Fruit fly (Drosophila melanogaster) whole organism, adult: ENCODE data around the gene CG13784.

Source experiments
- CG11617 ChIP-seq: fragments of 200-800 bp; sonication (Bioruptor generic); optimal IDR thresholded peaks from 2 replicates; lab custom pipeline; 2017; ENCODE audit warnings: mild to moderate bottlenecking, missing biosample characterization, missing genetic modification reagents, missing genetic modification characterization
- CG12768 ChIP-seq: fragments of 200-800 bp; sonication (Bioruptor generic); optimal IDR thresholded peaks from 2 replicates; lab custom pipeline; 2017; ENCODE audit warnings: missing biosample characterization, missing genetic modification characterization, mild to moderate bottlenecking, moderate library complexity, missing genetic modification reagents
- CG14711 ChIP-seq: fragments of 200-800 bp; sonication (Bioruptor generic); optimal IDR thresholded peaks from 2 replicates; lab custom pipeline; 2018; ENCODE audit warnings: missing biosample characterization, mild to moderate bottlenecking, missing genetic modification characterization, moderate library complexity
- CG1620 ChIP-seq: fragments of 200-800 bp; sonication (Bioruptor generic); optimal IDR thresholded peaks from 2 replicates; lab custom pipeline; 2016; ENCODE audit warnings: missing biosample characterization, missing genetic modification characterization
- CG33017 ChIP-seq: fragments of 200-800 bp; sonication (Bioruptor generic); optimal IDR thresholded peaks from 2 replicates; lab custom pipeline; 2018; ENCODE audit warnings: missing biosample characterization, mild to moderate bottlenecking, missing genetic modification characterization, moderate library complexity
- CG5204 ChIP-seq: fragments of 200-800 bp; sonication (Bioruptor generic); optimal IDR thresholded peaks from 2 replicates; lab custom pipeline; 2016; ENCODE audit warnings: missing biosample characterization, missing genetic modification characterization
- CG7045 ChIP-seq: fragments of 200-800 bp; sonication (Bioruptor generic); optimal IDR thresholded peaks from 2 replicates; lab custom pipeline; 2017; ENCODE audit warnings: missing biosample characterization, mild to moderate bottlenecking, missing genetic modification characterization
- CG7101 ChIP-seq: fragments of 200-800 bp; sonication (Bioruptor generic); optimal IDR thresholded peaks from 2 replicates; lab custom pipeline; 2018; ENCODE audit warnings: missing biosample characterization, mild to moderate bottlenecking, missing genetic modification characterization, moderate library complexity
- Clk ChIP-seq: fragments of 200-800 bp; sonication (Bioruptor generic); optimal IDR thresholded peaks from 2 replicates; lab custom pipeline; 2017; ENCODE audit warnings: missing biosample characterization, missing genetic modification characterization
- Crg-1 ChIP-seq: fragments of 200-800 bp; sonication (Bioruptor generic); optimal IDR thresholded peaks from 2 replicates; lab custom pipeline; 2016; ENCODE audit warnings: missing biosample characterization, missing genetic modification characterization
- Hr96 ChIP-seq: fragments of 200-800 bp; sonication (Bioruptor generic); optimal IDR thresholded peaks from 2 replicates; lab custom pipeline; 2016; ENCODE audit warnings: missing biosample characterization, missing genetic modification characterization
- Mnt ChIP-seq: fragments of 200-800 bp; sonication (Bioruptor generic); optimal IDR thresholded peaks from 2 replicates; lab custom pipeline; 2016; ENCODE audit warnings: missing biosample characterization, mild to moderate bottlenecking, missing genetic modification characterization
- bab1 ChIP-seq: fragments of 200-800 bp; sonication (Bioruptor generic); optimal IDR thresholded peaks from 3 replicates; lab custom pipeline; 2019; ENCODE audit warnings: missing biosample characterization, mild to moderate bottlenecking, missing genetic modification characterization, moderate library complexity
- cic ChIP-seq: fragments of 200-800 bp; sonication (Bioruptor generic); optimal IDR thresholded peaks from 2 replicates; lab custom pipeline; 2017; ENCODE audit warnings: missing biosample characterization, mild to moderate bottlenecking, missing genetic modification characterization, moderate library complexity
- cnc ChIP-seq, 2 experiments: fragments of >200 bp; optimal IDR thresholded peaks; 2 replicates each; lab custom pipeline; 2017
- kay ChIP-seq: fragments of 200-800 bp; sonication (Bioruptor generic); peaks from one replicate; lab custom pipeline; 2016; ENCODE audit warnings: missing biosample characterization, missing genetic modification characterization, borderline replicate concordance
- ovo ChIP-seq: fragments of 200-800 bp; sonication (Bioruptor generic); optimal IDR thresholded peaks from 2 replicates; lab custom pipeline; 2016; ENCODE audit warnings: missing biosample characterization, missing genetic modification characterization
- pad ChIP-seq: fragments of 200-800 bp; sonication (Bioruptor generic); optimal IDR thresholded peaks from 3 replicates; lab custom pipeline; 2017; ENCODE audit warnings: missing biosample characterization, missing genetic modification characterization, mild to moderate bottlenecking, moderate library complexity, missing genetic modification reagents
- tj ChIP-seq: fragments of 200-800 bp; sonication (Bioruptor generic); optimal IDR thresholded peaks from 3 replicates; lab custom pipeline; 2017; ENCODE audit warnings: missing biosample characterization, mild to moderate bottlenecking, missing genetic modification characterization, moderate library complexity
- toe ChIP-seq: fragments of 200-800 bp; sonication (Bioruptor generic); optimal IDR thresholded peaks from 2 replicates; lab custom pipeline; 2016; ENCODE audit warnings: missing biosample characterization, missing genetic modification characterization

CG13784 gene

dm6 chr2L:7252882-7253281, 33.0 kb upstream of the CG13784 start, which contains the start of gene CG13786:
TSS of gene CG13786 (minus strand) at chr2L:7252982.
- TF ChIP-seq CG1620 (GFP tag; lab: Kevin White, UChicago) (no peak), CG7101 (no peak)

DNA sequence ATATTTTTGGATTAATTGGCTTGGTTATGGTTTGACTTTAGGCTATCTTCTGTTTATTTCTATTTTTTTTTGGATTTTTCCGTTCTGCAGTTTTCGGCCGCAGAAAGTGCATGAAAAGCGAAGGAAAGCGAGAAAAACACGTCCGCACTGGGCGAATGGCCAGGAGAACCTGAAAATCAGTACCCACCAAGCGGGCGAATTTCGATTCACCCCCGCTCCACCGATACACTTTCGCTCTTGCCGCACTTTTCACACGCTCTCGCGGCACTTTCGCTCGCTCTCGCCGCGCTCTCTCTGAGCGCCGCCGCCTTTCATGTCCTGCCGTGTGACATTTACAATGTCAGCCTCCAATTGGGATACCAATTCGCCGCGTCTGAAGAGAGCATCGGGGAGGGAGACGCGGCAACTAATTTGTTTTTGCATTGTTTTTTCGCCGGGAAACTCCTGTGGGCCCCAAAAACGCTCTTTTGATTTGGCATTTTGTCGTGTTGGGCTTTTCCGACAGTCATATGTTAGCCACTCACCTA, 29.5 kb upstream of the CG13784 start, which contains the start of gene Ndae1:
Ndae1 (minus strand) TSS at position 51 of the 527 bp plus-strand sequence.
- TF ChIP-seq CG7101: no peak
- TF ChIP-seq cic: no peak
- no peak for TF ChIP-seq ovo (GFP tag; lab: Kevin White, UChicago)
- no peak for TF ChIP-seq tj (GFP tag; lab: Kevin White, UChicago)
- TF ChIP-seq bab1 (GFP tag; lab: Kevin White, UChicago): no peak
- no peak for TF ChIP-seq CG33017 (tag; lab: Kevin White, UChicago)
- TF ChIP-seq pad (GFP tag; lab: Kevin White, UChicago): no peak
- TF ChIP-seq CG14711 (tag; lab: Kevin White, UChicago): no peak
- no peak for TF ChIP-seq CG7045 (GFP tag; lab: Kevin White, UChicago)
- TF ChIP-seq CG5204: no peak
- TF ChIP-seq Hr96 (GFP tag; lab: Kevin White, UChicago): no peak

DNA sequence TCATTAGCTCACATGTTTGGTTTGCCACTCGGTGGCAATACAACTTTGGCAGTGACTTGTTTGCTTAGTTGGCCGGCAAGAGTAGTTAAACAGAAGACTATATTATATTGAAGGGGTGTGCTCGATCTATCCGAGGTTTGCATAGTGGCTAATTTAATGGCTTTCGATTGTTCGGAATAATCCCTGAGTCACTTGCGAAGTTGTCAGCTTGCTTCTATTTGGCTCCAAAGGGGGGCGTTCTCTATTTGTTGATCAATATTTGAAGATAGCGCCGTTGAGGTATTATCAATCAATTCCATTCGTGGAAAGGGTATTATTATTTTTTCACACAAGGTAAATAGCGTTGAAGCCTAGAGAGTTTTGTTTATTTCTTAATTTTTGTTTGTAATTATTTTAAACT, 28.3 kb upstream of the CG13784 start:
- TF ChIP-seq Hr96 (GFP tag; lab: Kevin White, UChicago) (no peak), tj (GFP tag; lab: Kevin White, UChicago) (no peak), toe (GFP tag; lab: Kevin White, UChicago) (no peak), bab1 (GFP tag; lab: Kevin White, UChicago) (no peak), ovo (GFP tag; lab: Kevin White, UChicago) (no peak), CG1620 (GFP tag; lab: Kevin White, UChicago) (no peak), pad (GFP tag; lab: Kevin White, UChicago) (no peak), CG7045 (GFP tag; lab: Kevin White, UChicago) (no peak), CG11617 (GFP tag; lab: Kevin White, UChicago) (no peak), kay (GFP tag; lab: Kevin White, UChicago) (no peak), cic (no peak), CG7101 (peak; percentile 9), Mnt (no peak), Crg-1 (GFP tag; lab: Kevin White, UChicago) (peak; percentile 9)

dm6 chr2L:7242240-7242793, 22.5 kb upstream of the CG13784 start:
- TF ChIP-seq kay (GFP tag; lab: Kevin White, UChicago) (no peak), cic (peak; percentile 48), CG12768 (peak; percentile 1), pad (GFP tag; lab: Kevin White, UChicago) (no peak), CG7101 (no peak)

DNA sequence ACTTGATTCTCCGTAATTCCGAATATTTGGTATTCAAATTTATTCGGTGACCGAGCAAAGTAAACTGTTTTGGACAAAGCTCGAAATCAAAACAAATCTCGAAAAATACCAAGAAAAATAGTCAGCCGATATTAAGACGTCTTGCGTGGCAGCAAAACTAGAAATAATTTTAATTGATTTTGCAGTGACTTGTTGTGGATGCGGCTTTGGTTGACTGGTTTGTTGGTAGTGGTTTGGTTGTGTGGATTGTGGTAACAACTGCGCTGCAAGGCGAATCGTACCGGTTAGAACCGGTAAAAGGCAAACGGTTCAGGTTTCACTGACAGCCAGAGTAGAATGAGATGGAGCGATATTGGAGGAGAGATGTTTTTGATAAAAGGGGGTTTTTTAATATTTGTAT, 21.7 kb upstream of the CG13784 start:
- TF ChIP-seq cnc (optimal IDR thresholded peaks at IDR 0.05; lab: Kevin White, UChicago) (no peak), Clk (GFP tag; lab: Kevin White, UChicago) (no peak), kay (GFP tag; lab: Kevin White, UChicago) (no peak), CG1620 (GFP tag; lab: Kevin White, UChicago) (no peak), ovo (GFP tag; lab: Kevin White, UChicago) (no peak)

DNA sequence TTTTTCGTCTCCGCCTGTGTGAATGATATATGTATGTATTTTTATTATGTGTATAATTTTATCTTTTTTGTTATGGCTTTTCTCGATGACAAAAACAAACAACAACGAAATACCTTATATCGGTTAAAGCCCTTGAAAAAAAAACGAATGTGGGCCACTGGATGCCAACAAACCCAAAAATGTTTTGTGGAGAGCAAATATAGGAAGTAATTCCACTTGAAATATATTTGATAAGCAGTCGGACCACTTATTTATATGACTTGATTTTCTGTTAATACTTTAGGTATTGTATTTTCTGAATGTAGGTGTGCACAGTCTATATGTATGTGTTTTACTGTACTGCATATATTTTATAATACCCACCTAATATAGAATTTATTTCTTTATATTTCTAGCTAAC, 21.1 kb upstream of the CG13784 start:
- TF ChIP-seq CG14711 (tag; lab: Kevin White, UChicago) (no peak), Mnt (no peak), CG11617 (GFP tag; lab: Kevin White, UChicago) (no peak), toe (GFP tag; lab: Kevin White, UChicago) (no peak), kay (GFP tag; lab: Kevin White, UChicago) (no peak), cic (no peak), Clk (GFP tag; lab: Kevin White, UChicago) (no peak), CG7045 (GFP tag; lab: Kevin White, UChicago) (no peak), tj (GFP tag; lab: Kevin White, UChicago) (no peak)

DNA sequence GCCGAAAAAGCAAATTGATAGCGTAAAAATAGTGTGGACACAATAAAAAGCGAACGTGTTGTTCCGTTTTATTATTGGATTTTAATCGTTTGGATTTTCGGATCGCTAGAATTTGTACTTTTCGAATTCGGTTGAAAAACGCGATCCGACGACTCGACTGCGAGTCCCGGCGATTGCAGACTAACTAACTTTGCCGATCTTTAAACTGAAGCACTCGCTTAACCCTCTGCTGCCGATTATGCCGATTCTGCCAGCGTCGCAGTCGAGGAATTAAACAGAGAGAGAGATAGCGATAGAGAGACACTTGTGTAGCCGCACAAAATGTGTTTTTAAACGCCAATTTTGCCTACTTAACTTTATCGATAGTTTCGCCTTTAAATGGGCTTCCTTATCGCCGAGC, 20.5 kb upstream of the CG13784 start:
- TF ChIP-seq Crg-1 (GFP tag; lab: Kevin White, UChicago): no peak
- peak; percentile 45 for TF ChIP-seq cic
- peak; percentile 16 for TF ChIP-seq Mnt

DNA sequence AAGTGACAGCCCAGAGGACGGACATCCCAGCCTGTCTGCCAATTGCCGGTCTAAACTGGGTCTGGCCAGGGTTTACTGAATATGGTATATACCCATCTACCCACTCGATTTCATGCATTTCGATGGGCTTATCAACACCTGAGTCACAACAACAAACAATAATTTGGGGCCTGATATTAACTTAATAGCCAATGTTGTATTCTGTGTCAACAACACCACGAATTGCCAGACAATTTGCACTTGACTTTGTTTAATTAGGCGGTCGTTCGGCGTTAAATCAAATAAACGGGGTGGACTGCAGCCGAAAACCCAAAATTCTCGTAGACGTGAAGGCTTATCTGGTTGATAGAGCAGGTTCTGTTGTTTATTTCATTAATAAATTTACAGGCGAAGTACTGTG, 19.5 kb upstream of the CG13784 start:
- TF ChIP-seq CG7045 (GFP tag; lab: Kevin White, UChicago) (peak; percentile 61), cic (peak; percentile 57), toe (GFP tag; lab: Kevin White, UChicago) (no peak), CG11617 (GFP tag; lab: Kevin White, UChicago) (peak; percentile 32), CG7101 (peak; percentile 71), cnc (optimal IDR thresholded peaks at IDR 0.05; lab: Kevin White, UChicago) (no peak), kay (GFP tag; lab: Kevin White, UChicago) (no peak), CG1620 (GFP tag; lab: Kevin White, UChicago) (no peak), tj (GFP tag; lab: Kevin White, UChicago) (no peak), pad (GFP tag; lab: Kevin White, UChicago) (peak; percentile 34), bab1 (GFP tag; lab: Kevin White, UChicago) (no peak), CG14711 (tag; lab: Kevin White, UChicago) (peak; percentile 4), Crg-1 (GFP tag; lab: Kevin White, UChicago) (peak; percentile 57), CG5204 (peak; percentile 42), CG12768 (peak; percentile 40), Mnt (peak; percentile 57), ovo (GFP tag; lab: Kevin White, UChicago) (peak; percentile 54), CG33017 (tag; lab: Kevin White, UChicago) (peak; percentile 69), Clk (GFP tag; lab: Kevin White, UChicago) (peak; percentile 34)
